Fruit fly (Drosophila melanogaster) whole organism, prepupa: Measurements from ENCODE around the gene Cda5.
A peak's percentile ranks its signal among the peaks of the same experiment; 100 is the strongest.

Source experiments
- Blimp-1 ChIP-seq: fragments of 200-800 bp; sonication (Bioruptor generic); optimal IDR thresholded peaks from 3 replicates; lab custom pipeline; 2017; ENCODE audit warnings: missing biosample characterization, missing genetic modification characterization, mild to moderate bottlenecking, moderate library complexity, missing genetic modification reagents
- CG10631 ChIP-seq: fragments of 200-800 bp; sonication (Bioruptor generic); optimal IDR thresholded peaks from 2 replicates; lab custom pipeline; 2016; ENCODE audit warnings: missing biosample characterization, missing genetic modification characterization
- CG10669 ChIP-seq: fragments of 200-800 bp; sonication (Bioruptor generic); optimal IDR thresholded peaks from 3 replicates; lab custom pipeline; 2018; ENCODE audit warnings: missing biosample characterization, mild to moderate bottlenecking, missing genetic modification characterization, moderate library complexity
- CG11294 ChIP-seq: fragments of 200-800 bp; sonication (Bioruptor generic); IDR thresholded peaks from 2 replicates; pipeline ENCODE4 v1.3.6; 2022; ENCODE audit warnings: missing biosample characterization, missing genetic modification characterization
- CG11762 ChIP-seq: fragments of 200-800 bp; sonication (Bioruptor generic); optimal IDR thresholded peaks from 3 replicates; lab custom pipeline; 2016; ENCODE audit warnings: missing biosample characterization, missing genetic modification characterization; ENCODE audit not compliant: insufficient read depth
- CG11902 ChIP-seq: fragments of 200-800 bp; sonication (Bioruptor generic); optimal IDR thresholded peaks from 3 replicates; lab custom pipeline; 2016; ENCODE audit warnings: missing biosample characterization, missing genetic modification characterization
- CG1621 ChIP-seq: fragments of 200-800 bp; sonication (Bioruptor generic); optimal IDR thresholded peaks from 3 replicates; lab custom pipeline; 2018; ENCODE audit warnings: missing biosample characterization, mild to moderate bottlenecking, missing genetic modification characterization
- CG16779 ChIP-seq: fragments of 200-800 bp; sonication (Bioruptor generic); optimal IDR thresholded peaks from 3 replicates; lab custom pipeline; 2017; ENCODE audit warnings: missing biosample characterization, mild to moderate bottlenecking, missing genetic modification characterization
- CG3032 ChIP-seq: fragments of 200-800 bp; optimal IDR thresholded peaks from 2 replicates; lab custom pipeline; 2019; ENCODE audit warnings: missing biosample characterization, mild to moderate bottlenecking, missing genetic modification characterization, moderate library complexity
- CG3919 ChIP-seq: fragments of 200-800 bp; sonication (Bioruptor generic); optimal IDR thresholded peaks from 3 replicates; lab custom pipeline; 2016; ENCODE audit warnings: missing biosample characterization, missing genetic modification characterization
- CG4318 ChIP-seq: fragments of 200-800 bp; sonication (Bioruptor generic); optimal IDR thresholded peaks from 3 replicates; lab custom pipeline; 2017; ENCODE audit warnings: missing biosample characterization, mild to moderate bottlenecking, missing genetic modification characterization
- CG6792 ChIP-seq: fragments of 200-800 bp; sonication (Bioruptor generic); optimal IDR thresholded peaks from 3 replicates; lab custom pipeline; 2016; ENCODE audit warnings: missing biosample characterization, missing genetic modification characterization
- CG6808 ChIP-seq: fragments of 200-800 bp; sonication (Bioruptor generic); optimal IDR thresholded peaks from 3 replicates; lab custom pipeline; 2017; ENCODE audit warnings: missing biosample characterization, missing genetic modification characterization, mild to moderate bottlenecking, moderate library complexity, missing genetic modification reagents
- CG6854 ChIP-seq: fragments of 200-800 bp; sonication (Bioruptor generic); optimal IDR thresholded peaks from 2 replicates; lab custom pipeline; 2017; ENCODE audit warnings: missing biosample characterization, mild to moderate bottlenecking, missing genetic modification characterization
- CG7368 ChIP-seq: fragments of 200-800 bp; sonication (Bioruptor generic); optimal IDR thresholded peaks from 3 replicates; lab custom pipeline; 2016; ENCODE audit warnings: missing biosample characterization, missing genetic modification characterization
- CG8119 ChIP-seq: fragments of 200-800 bp; sonication (Bioruptor generic); IDR thresholded peaks from 3 replicates; pipeline ENCODE4 v1.3.6; 2022; ENCODE audit warnings: missing biosample characterization, missing genetic modification characterization
- CG8319 ChIP-seq: fragments of 200-800 bp; sonication (Bioruptor generic); optimal IDR thresholded peaks from 3 replicates; lab custom pipeline; 2016; ENCODE audit warnings: missing biosample characterization, missing genetic modification characterization
- CG8632 ChIP-seq: fragments of 200-800 bp; sonication (Bioruptor generic); optimal IDR thresholded peaks from 3 replicates; lab custom pipeline; 2016; ENCODE audit warnings: missing biosample characterization, missing genetic modification characterization
- CG9139 ChIP-seq: fragments of 200-800 bp; sonication (Bioruptor generic); optimal IDR thresholded peaks from 3 replicates; lab custom pipeline; 2017; ENCODE audit warnings: missing biosample characterization, mild to moderate bottlenecking, missing genetic modification characterization
- Eip75B ChIP-seq: fragments of 200-800 bp; sonication (Bioruptor generic); optimal IDR thresholded peaks from 3 replicates; lab custom pipeline; 2016; ENCODE audit warnings: missing biosample characterization, missing genetic modification characterization
- Eip78C ChIP-seq: fragments of 200-800 bp; sonication (Bioruptor generic); peaks from one replicate; lab custom pipeline; 2016; ENCODE audit warnings: missing biosample characterization, missing genetic modification characterization
- Eip93F ChIP-seq: fragments of 200-800 bp; sonication (Bioruptor generic); optimal IDR thresholded peaks from 2 replicates; lab custom pipeline; 2016; ENCODE audit warnings: missing biosample characterization, mild to moderate bottlenecking, missing genetic modification characterization
- Ets21C ChIP-seq: fragments of 200-800 bp; sonication (Bioruptor generic); optimal IDR thresholded peaks from 3 replicates; lab custom pipeline; 2016; ENCODE audit warnings: missing biosample characterization, missing genetic modification characterization
- Ets96B ChIP-seq: fragments of 200-800 bp; optimal IDR thresholded peaks from 2 replicates; lab custom pipeline; 2019; ENCODE audit warnings: missing biosample characterization, mild to moderate bottlenecking, missing genetic modification characterization, moderate library complexity
- Gug ChIP-seq: fragments of 200-800 bp; sonication (Bioruptor generic); IDR thresholded peaks from 2 replicates; pipeline ENCODE4 v1.3.6; 2022; ENCODE audit warnings: missing biosample characterization, missing genetic modification characterization
- Hr38 ChIP-seq: sonication (Bioruptor generic); optimal IDR thresholded peaks from 2 replicates; lab custom pipeline; 2016; ENCODE audit warnings: missing biosample characterization, missing genetic modification characterization
- Hr39 ChIP-seq: fragments of 200-800 bp; sonication (Bioruptor generic); optimal IDR thresholded peaks from 2 replicates; lab custom pipeline; 2016; ENCODE audit warnings: missing biosample characterization, missing genetic modification characterization
- Hr4 ChIP-seq: fragments of 200-800 bp; sonication (Bioruptor generic); optimal IDR thresholded peaks from 3 replicates; lab custom pipeline; 2016; ENCODE audit warnings: missing biosample characterization, missing genetic modification characterization
- Lpt ChIP-seq: fragments of 200-800 bp; sonication (Bioruptor generic); optimal IDR thresholded peaks from 3 replicates; lab custom pipeline; 2016; ENCODE audit warnings: missing biosample characterization, missing genetic modification characterization
- Met ChIP-seq: fragments of 200-800 bp; sonication (Bioruptor generic); optimal IDR thresholded peaks from 3 replicates; lab custom pipeline; 2016; ENCODE audit warnings: missing biosample characterization, missing genetic modification characterization
- OdsH ChIP-seq: fragments of 200-800 bp; sonication (Bioruptor generic); optimal IDR thresholded peaks from 3 replicates; lab custom pipeline; 2016; ENCODE audit warnings: missing biosample characterization, missing genetic modification characterization
- Sox102F ChIP-seq: fragments of 200-800 bp; sonication (Bioruptor generic); optimal IDR thresholded peaks from 2 replicates; lab custom pipeline; 2016; ENCODE audit warnings: missing biosample characterization, mild to moderate bottlenecking, missing genetic modification characterization
- Sox14 ChIP-seq: fragments of 200-800 bp; sonication (Bioruptor generic); optimal IDR thresholded peaks from 3 replicates; lab custom pipeline; 2016; ENCODE audit warnings: missing biosample characterization, missing genetic modification characterization
- Sox15 ChIP-seq: fragments of 200-800 bp; sonication (Bioruptor generic); optimal IDR thresholded peaks from 3 replicates; lab custom pipeline; 2016; ENCODE audit warnings: missing biosample characterization, missing genetic modification characterization
- achi ChIP-seq: fragments of 200-800 bp; sonication (Bioruptor generic); optimal IDR thresholded peaks from 3 replicates; lab custom pipeline; 2016; ENCODE audit warnings: missing biosample characterization, missing genetic modification characterization
- acj6 ChIP-seq: fragments of 200-800 bp; sonication (Bioruptor generic); optimal IDR thresholded peaks from 3 replicates; lab custom pipeline; 2016; ENCODE audit warnings: missing biosample characterization, missing genetic modification characterization
- dac ChIP-seq: fragments of 200-800 bp; sonication (Bioruptor generic); optimal IDR thresholded peaks from 2 replicates; lab custom pipeline; 2017; ENCODE audit warnings: missing biosample characterization, mild to moderate bottlenecking, missing genetic modification characterization
- dsx ChIP-seq: fragments of 200-800 bp; optimal IDR thresholded peaks from 3 replicates; lab custom pipeline; 2019; ENCODE audit warnings: missing biosample characterization, mild to moderate bottlenecking, missing genetic modification characterization, moderate library complexity; ENCODE audit not compliant: poor library complexity, severe bottlenecking
- esn ChIP-seq: fragments of 200-800 bp; sonication (Bioruptor generic); optimal IDR thresholded peaks from 2 replicates; lab custom pipeline; 2016; ENCODE audit warnings: missing biosample characterization, mild to moderate bottlenecking, missing genetic modification characterization, moderate library complexity
- fd85E ChIP-seq: fragments of 200-800 bp; sonication (Bioruptor generic); optimal IDR thresholded peaks from 3 replicates; lab custom pipeline; 2016; ENCODE audit warnings: missing biosample characterization, missing genetic modification characterization
- lz ChIP-seq: fragments of 200-800 bp; sonication (Bioruptor generic); optimal IDR thresholded peaks from 3 replicates; lab custom pipeline; 2016; ENCODE audit warnings: missing biosample characterization, missing genetic modification characterization
- net ChIP-seq: fragments of 200-800 bp; sonication (Bioruptor generic); optimal IDR thresholded peaks from 3 replicates; lab custom pipeline; 2016; ENCODE audit warnings: missing biosample characterization, missing genetic modification characterization
- salr ChIP-seq, 2 experiments: fragments of 200-800 bp; sonication (Bioruptor generic); optimal IDR thresholded peaks; 3 replicates each; lab custom pipeline; 2016 to 2018; ENCODE audit warnings: missing biosample characterization in 2 of 2, missing genetic modification characterization in 2 of 2, mild to moderate bottlenecking in 1 of 2
- spab ChIP-seq: fragments of 200-800 bp; sonication (Bioruptor generic); optimal IDR thresholded peaks from 2 replicates; lab custom pipeline; 2017; ENCODE audit warnings: missing biosample characterization, mild to moderate bottlenecking, missing genetic modification characterization, missing genetic modification reagents
- topi ChIP-seq: fragments of 200-800 bp; sonication (Bioruptor generic); optimal IDR thresholded peaks from 3 replicates; lab custom pipeline; 2016; ENCODE audit warnings: missing biosample characterization, missing genetic modification characterization
- vri ChIP-seq: fragments of 200-800 bp; sonication (Bioruptor generic); optimal IDR thresholded peaks from 3 replicates; lab custom pipeline; 2016; ENCODE audit warnings: missing biosample characterization, mild to moderate bottlenecking, missing genetic modification characterization

Cda5 gene

DNA sequence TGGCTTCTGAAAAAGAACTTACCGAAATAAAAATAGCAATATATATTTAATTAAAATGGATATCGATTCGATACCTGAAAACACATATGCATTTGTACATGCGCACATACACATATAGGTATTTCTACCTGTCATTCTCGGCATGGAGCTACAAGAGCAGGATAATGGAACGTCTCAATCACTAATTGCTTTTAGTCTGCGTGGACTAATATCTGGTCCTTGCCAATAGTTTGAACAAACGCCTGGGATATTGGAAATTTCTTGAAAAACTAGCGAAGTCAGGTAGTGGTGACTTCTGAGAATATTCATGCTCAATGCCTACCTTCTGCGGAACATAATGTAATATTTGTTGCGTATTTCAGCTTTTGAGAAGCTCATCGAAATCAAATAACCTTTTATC lies 24.0 kb upstream of the Cda5 start:
- TF ChIP-seq OdsH (GFP tag; lab: Kevin White, UChicago) (no peak), Eip78C (GFP tag; lab: Kevin White, UChicago) (peak; percentile 42)

DNA sequence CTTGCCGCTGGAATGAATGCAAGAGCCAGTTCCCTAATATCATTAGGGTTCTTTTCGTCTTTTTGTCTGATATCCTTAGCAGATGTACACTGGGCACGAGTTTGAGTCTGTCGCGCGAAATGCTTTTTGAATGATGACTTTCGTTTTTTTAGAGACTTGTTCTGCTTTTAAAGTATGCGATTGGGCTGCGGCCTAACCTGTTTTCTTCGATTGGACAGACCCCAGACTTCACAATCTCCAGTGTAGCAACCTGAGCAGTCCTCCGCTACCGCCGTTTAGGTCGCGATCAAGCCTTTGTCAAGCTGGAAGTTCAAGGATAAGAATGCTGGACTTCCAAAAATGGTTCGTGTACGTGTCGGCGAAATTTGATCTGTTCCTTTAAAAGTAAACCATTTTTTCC lies 23.3 kb upstream of the Cda5 start:
- no peak for TF ChIP-seq CG10669
- no peak for TF ChIP-seq salr (GFP tag; optimal IDR thresholded peaks at IDR 0.05; lab: Kevin White, UChicago)
- TF ChIP-seq Hr4: no peak
- no peak for TF ChIP-seq Sox15
- no peak for TF ChIP-seq Eip75B (GFP tag; lab: Kevin White, UChicago)
- TF ChIP-seq CG7368 (GFP tag; lab: Kevin White, UChicago): no peak
- TF ChIP-seq CG11762 (GFP tag; lab: Kevin White, UChicago): no peak
- no peak for TF ChIP-seq CG8319
- TF ChIP-seq Hr38: no peak
- no peak for TF ChIP-seq spab (GFP tag; lab: Kevin White, UChicago)
- TF ChIP-seq esn (GFP tag; lab: Kevin White, UChicago): peak; percentile 1
- no peak for TF ChIP-seq CG8632 (GFP tag; lab: Kevin White, UChicago)
- no peak for TF ChIP-seq CG11294
- peak; percentile 81 for TF ChIP-seq Blimp-1
- no peak for TF ChIP-seq acj6
- no peak for TF ChIP-seq CG9139
- peak; percentile 8 for TF ChIP-seq CG6854
- TF ChIP-seq net (GFP tag; lab: Kevin White, UChicago): no peak
- TF ChIP-seq OdsH (GFP tag; lab: Kevin White, UChicago): no peak

DNA sequence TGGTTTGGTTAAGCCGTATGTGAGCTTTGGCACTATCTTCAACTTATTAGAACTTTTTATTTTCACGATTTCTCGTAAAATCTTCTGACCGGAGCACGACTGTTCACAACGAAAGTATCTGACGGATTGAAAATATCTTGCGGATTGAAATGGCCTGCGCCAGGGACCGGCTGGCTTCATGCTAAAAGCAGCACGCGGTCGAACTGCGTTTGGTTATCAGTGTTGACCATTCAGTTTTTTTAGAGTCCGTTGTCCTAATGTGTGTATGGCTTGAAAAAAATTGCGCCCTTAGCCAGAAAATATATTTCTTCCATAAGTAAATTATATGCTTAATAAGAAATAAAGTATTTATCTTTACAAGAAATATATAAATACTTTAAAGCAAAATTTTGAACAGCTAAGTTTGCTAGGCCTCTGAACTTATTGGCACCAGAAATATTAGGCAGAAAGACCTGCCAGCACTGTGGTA lies 22.1 kb upstream of the Cda5 start, which contains the start of gene net:
Gene net, minus strand, starts transcription at position 133 of the 469 bp plus-strand sequence.
- TF ChIP-seq dac (GFP tag; lab: Kevin White, UChicago): peak; percentile 12
- TF ChIP-seq topi: peak; percentile 8
- peak; percentile 54 for TF ChIP-seq esn (GFP tag; lab: Kevin White, UChicago)
- peak; percentile 48 for TF ChIP-seq CG3919 (GFP tag; lab: Kevin White, UChicago)
- no peak for TF ChIP-seq fd85E (GFP tag; lab: Kevin White, UChicago)
- peak; percentile 46 for TF ChIP-seq CG10631
- TF ChIP-seq Eip93F (GFP tag; lab: Kevin White, UChicago): peak; percentile 53
- peak; percentile 31 for TF ChIP-seq CG1621 (tag; lab: Kevin White, UChicago)
- peak; percentile 65 for TF ChIP-seq dsx (GFP tag; lab: Kevin White, UChicago)
- peak; percentile 10 for TF ChIP-seq lz
- TF ChIP-seq CG6792: peak; percentile 36
- peak; percentile 71 for TF ChIP-seq CG6808
- peak; percentile 34 for TF ChIP-seq CG4318 (GFP tag; lab: Kevin White, UChicago)
- no peak for TF ChIP-seq Ets21C (GFP tag; lab: Kevin White, UChicago)
- TF ChIP-seq CG8319: no peak
- TF ChIP-seq Sox102F (GFP tag; lab: Kevin White, UChicago): peak; percentile 59
- peak; percentile 11 for TF ChIP-seq CG11762 (GFP tag; lab: Kevin White, UChicago)
- TF ChIP-seq Met (GFP tag; lab: Kevin White, UChicago): peak; percentile 56
- peak; percentile 42 for TF ChIP-seq Eip75B (GFP tag; lab: Kevin White, UChicago)
- TF ChIP-seq Gug (GFP tag; lab: Robert Waterston, UW): no peak
- peak; percentile 66 for TF ChIP-seq achi (GFP tag; lab: Kevin White, UChicago)
- no peak for TF ChIP-seq CG11902
- TF ChIP-seq acj6: peak; percentile 44
- peak; percentile 59 for TF ChIP-seq CG6854
- TF ChIP-seq CG11294: no peak
- TF ChIP-seq OdsH (GFP tag; lab: Kevin White, UChicago): peak; percentile 59
- peak; percentile 57 for TF ChIP-seq CG9139
- TF ChIP-seq Ets96B (tag; lab: Kevin White, UChicago): peak; percentile 74
- peak; percentile 22 for TF ChIP-seq Lpt (GFP tag; lab: Kevin White, UChicago)
- peak; percentile 72 for TF ChIP-seq CG3032
- peak; percentile 60; the same call in 2 of the 3 replicates for TF ChIP-seq CG8119 (GFP tag; lab: Robert Waterston, UW)
- TF ChIP-seq net (GFP tag; lab: Kevin White, UChicago): peak; percentile 86
- peak; percentile 33 for TF ChIP-seq Sox14 (GFP tag; lab: Kevin White, UChicago)
- peak; percentile 64 for TF ChIP-seq CG16779 (tag; lab: Kevin White, UChicago)
- TF ChIP-seq vri: peak; percentile 41
- TF ChIP-seq salr (GFP tag; optimal IDR thresholded peaks at IDR 0.05; lab: Kevin White, UChicago): peak in 1 of 2 experiments; percentile 15
- no peak for TF ChIP-seq Hr39 (GFP tag; lab: Kevin White, UChicago)
- TF ChIP-seq Hr38: no peak
- peak; percentile 52 for TF ChIP-seq Hr4
- TF ChIP-seq CG10669: peak; percentile 63
